Worm (Caenorhabditis elegans) whole organism, late embryonic: ENCODE results near the gene T13F3.6.

Source experiments
- ama-1 ChIP-seq: fragments of 150-350 bp; optimal IDR thresholded peaks from 2 replicates; lab custom pipeline; 2014
- dmd-4 ChIP-seq: sonication (generic microtip); optimal IDR thresholded peaks from 2 replicates; lab custom pipeline; 2016; ENCODE audit warnings: borderline replicate concordance, missing genetic modification characterization, missing compliant biosample characterization
- gmeb-2 ChIP-seq: sonication (generic microtip); optimal IDR thresholded peaks from 2 replicates; lab custom pipeline; 2016; ENCODE audit warnings: missing genetic modification characterization, inconsistent platforms, missing compliant biosample characterization
- hlh-6 ChIP-seq: sonication (generic microtip); optimal IDR thresholded peaks from 2 replicates; lab custom pipeline; 2016; ENCODE audit warnings: missing genotype, missing genetic modification characterization, missing compliant biosample characterization
- mec-3 ChIP-seq: sonication (generic microtip); optimal IDR thresholded peaks from 2 replicates; lab custom pipeline; 2016; ENCODE audit warnings: borderline replicate concordance, missing genetic modification characterization, missing compliant biosample characterization
- pha-4 ChIP-seq: fragments of 150-350 bp; optimal IDR thresholded peaks from 2 replicates; lab custom pipeline; 2018; ENCODE audit warnings: missing biosample characterization, missing genetic modification reagents, missing genetic modification characterization
- pqm-1 ChIP-seq: sonication (generic microtip); optimal IDR thresholded peaks from 2 replicates; lab custom pipeline; 2016; ENCODE audit warnings: missing genetic modification characterization, missing compliant biosample characterization
- tbx-2 ChIP-seq: sonication (generic microtip); optimal IDR thresholded peaks from 2 replicates; lab custom pipeline; 2016; ENCODE audit warnings: missing genetic modification characterization, missing compliant biosample characterization

ce11 chrV:16233624-16234023, 37.4 kb downstream of the T13F3.6 start, which contains the start of gene clec-233:
- TF ChIP-seq ama-1 (lab: Kevin White, UChicago) (no peak), tbx-2 (tag; lab: Kevin White, UChicago) (no peak), pqm-1 (tag; lab: Kevin White, UChicago) (no peak), mec-3 (tag; lab: Kevin White, UChicago) (no peak), gmeb-2 (no peak), pha-4 (tag; lab: Kevin White, UChicago) (no peak), hlh-6 (tag; lab: Kevin White, UChicago) (no peak), dmd-4 (tag; lab: Kevin White, UChicago) (no peak)
